Fruit fly (Drosophila melanogaster) whole organism, prepupa: ENCODE data around the gene fzo.

Source experiments
- Blimp-1 ChIP-seq: fragments of 200-800 bp; sonication (Bioruptor generic); optimal IDR thresholded peaks from 3 replicates; lab custom pipeline; 2017; ENCODE audit warnings: missing biosample characterization, missing genetic modification characterization, mild to moderate bottlenecking, moderate library complexity, missing genetic modification reagents
- CG10631 ChIP-seq: fragments of 200-800 bp; sonication (Bioruptor generic); optimal IDR thresholded peaks from 2 replicates; lab custom pipeline; 2016; ENCODE audit warnings: missing biosample characterization, missing genetic modification characterization
- CG10669 ChIP-seq: fragments of 200-800 bp; sonication (Bioruptor generic); optimal IDR thresholded peaks from 3 replicates; lab custom pipeline; 2018; ENCODE audit warnings: missing biosample characterization, mild to moderate bottlenecking, missing genetic modification characterization, moderate library complexity
- CG11294 ChIP-seq: fragments of 200-800 bp; sonication (Bioruptor generic); IDR thresholded peaks from 2 replicates; pipeline ENCODE4 v1.3.6; 2022; ENCODE audit warnings: missing biosample characterization, missing genetic modification characterization
- CG15336 ChIP-seq: fragments of 200-800 bp; sonication (Bioruptor generic); IDR thresholded peaks from 2 replicates; pipeline ENCODE4 v1.3.6; 2022; ENCODE audit warnings: missing biosample characterization, missing genetic modification characterization
- CG1621 ChIP-seq: fragments of 200-800 bp; sonication (Bioruptor generic); optimal IDR thresholded peaks from 3 replicates; lab custom pipeline; 2018; ENCODE audit warnings: missing biosample characterization, mild to moderate bottlenecking, missing genetic modification characterization
- CG31627 ChIP-seq: fragments of 200-800 bp; sonication (Bioruptor generic); optimal IDR thresholded peaks from 3 replicates; lab custom pipeline; 2016; ENCODE audit warnings: missing biosample characterization, missing genetic modification characterization
- CG6163 ChIP-seq: fragments of 200-800 bp; sonication (Bioruptor generic); IDR thresholded peaks from 3 replicates; pipeline ENCODE4 v1.3.6; 2022; ENCODE audit warnings: missing biosample characterization, missing genetic modification characterization
- CG6792 ChIP-seq: fragments of 200-800 bp; sonication (Bioruptor generic); optimal IDR thresholded peaks from 3 replicates; lab custom pipeline; 2016; ENCODE audit warnings: missing biosample characterization, missing genetic modification characterization
- CG6808 ChIP-seq: fragments of 200-800 bp; sonication (Bioruptor generic); optimal IDR thresholded peaks from 3 replicates; lab custom pipeline; 2017; ENCODE audit warnings: missing biosample characterization, missing genetic modification characterization, mild to moderate bottlenecking, moderate library complexity, missing genetic modification reagents
- CG6854 ChIP-seq: fragments of 200-800 bp; sonication (Bioruptor generic); optimal IDR thresholded peaks from 2 replicates; lab custom pipeline; 2017; ENCODE audit warnings: missing biosample characterization, mild to moderate bottlenecking, missing genetic modification characterization
- CG7368 ChIP-seq: fragments of 200-800 bp; sonication (Bioruptor generic); optimal IDR thresholded peaks from 3 replicates; lab custom pipeline; 2016; ENCODE audit warnings: missing biosample characterization, missing genetic modification characterization
- CG8119 ChIP-seq: fragments of 200-800 bp; sonication (Bioruptor generic); IDR thresholded peaks from 3 replicates; pipeline ENCODE4 v1.3.6; 2022; ENCODE audit warnings: missing biosample characterization, missing genetic modification characterization
- CG8319 ChIP-seq: fragments of 200-800 bp; sonication (Bioruptor generic); optimal IDR thresholded peaks from 3 replicates; lab custom pipeline; 2016; ENCODE audit warnings: missing biosample characterization, missing genetic modification characterization
- CG9139 ChIP-seq: fragments of 200-800 bp; sonication (Bioruptor generic); optimal IDR thresholded peaks from 3 replicates; lab custom pipeline; 2017; ENCODE audit warnings: missing biosample characterization, mild to moderate bottlenecking, missing genetic modification characterization
- Eip78C ChIP-seq: fragments of 200-800 bp; sonication (Bioruptor generic); peaks from one replicate; lab custom pipeline; 2016; ENCODE audit warnings: missing biosample characterization, missing genetic modification characterization
- Ets21C ChIP-seq: fragments of 200-800 bp; sonication (Bioruptor generic); optimal IDR thresholded peaks from 3 replicates; lab custom pipeline; 2016; ENCODE audit warnings: missing biosample characterization, missing genetic modification characterization
- Ets96B ChIP-seq: fragments of 200-800 bp; optimal IDR thresholded peaks from 2 replicates; lab custom pipeline; 2019; ENCODE audit warnings: missing biosample characterization, mild to moderate bottlenecking, missing genetic modification characterization, moderate library complexity
- Hr38 ChIP-seq: sonication (Bioruptor generic); optimal IDR thresholded peaks from 2 replicates; lab custom pipeline; 2016; ENCODE audit warnings: missing biosample characterization, missing genetic modification characterization
- Lpt ChIP-seq: fragments of 200-800 bp; sonication (Bioruptor generic); optimal IDR thresholded peaks from 3 replicates; lab custom pipeline; 2016; ENCODE audit warnings: missing biosample characterization, missing genetic modification characterization
- OdsH ChIP-seq: fragments of 200-800 bp; sonication (Bioruptor generic); optimal IDR thresholded peaks from 3 replicates; lab custom pipeline; 2016; ENCODE audit warnings: missing biosample characterization, missing genetic modification characterization
- Sox102F ChIP-seq: fragments of 200-800 bp; sonication (Bioruptor generic); optimal IDR thresholded peaks from 2 replicates; lab custom pipeline; 2016; ENCODE audit warnings: missing biosample characterization, mild to moderate bottlenecking, missing genetic modification characterization
- Sox14 ChIP-seq: fragments of 200-800 bp; sonication (Bioruptor generic); optimal IDR thresholded peaks from 3 replicates; lab custom pipeline; 2016; ENCODE audit warnings: missing biosample characterization, missing genetic modification characterization
- Sox15 ChIP-seq: fragments of 200-800 bp; sonication (Bioruptor generic); optimal IDR thresholded peaks from 3 replicates; lab custom pipeline; 2016; ENCODE audit warnings: missing biosample characterization, missing genetic modification characterization
- eg ChIP-seq: fragments of 200-800 bp; sonication (Bioruptor generic); IDR thresholded peaks from 3 replicates; pipeline ENCODE4 v1.3.6; 2022; ENCODE audit warnings: missing biosample characterization, missing genetic modification characterization
- esn ChIP-seq: fragments of 200-800 bp; sonication (Bioruptor generic); optimal IDR thresholded peaks from 2 replicates; lab custom pipeline; 2016; ENCODE audit warnings: missing biosample characterization, mild to moderate bottlenecking, missing genetic modification characterization, moderate library complexity
- fkh ChIP-seq: fragments of 200-800 bp; sonication (Bioruptor generic); optimal IDR thresholded peaks from 3 replicates; lab custom pipeline; 2017; ENCODE audit warnings: missing biosample characterization, mild to moderate bottlenecking, missing genetic modification characterization, moderate library complexity
- lz ChIP-seq: fragments of 200-800 bp; sonication (Bioruptor generic); optimal IDR thresholded peaks from 3 replicates; lab custom pipeline; 2016; ENCODE audit warnings: missing biosample characterization, missing genetic modification characterization
- net ChIP-seq: fragments of 200-800 bp; sonication (Bioruptor generic); optimal IDR thresholded peaks from 3 replicates; lab custom pipeline; 2016; ENCODE audit warnings: missing biosample characterization, missing genetic modification characterization
- pdm3 ChIP-seq: fragments of 200-800 bp; sonication (Bioruptor generic); optimal IDR thresholded peaks from 3 replicates; lab custom pipeline; 2016; ENCODE audit warnings: missing biosample characterization, missing genetic modification characterization
- spab ChIP-seq: fragments of 200-800 bp; sonication (Bioruptor generic); optimal IDR thresholded peaks from 2 replicates; lab custom pipeline; 2017; ENCODE audit warnings: missing biosample characterization, mild to moderate bottlenecking, missing genetic modification characterization, missing genetic modification reagents
- ss ChIP-seq, 2 experiments: fragments of 200-800 bp; sonication (Bioruptor generic); optimal IDR thresholded peaks; 2 replicates in 1 of 2; 3 replicates in 1 of 2; lab custom pipeline; 2017 to 2018; ENCODE audit warnings: mild to moderate bottlenecking in 2 of 2, missing biosample characterization in 2 of 2, missing genetic modification characterization in 2 of 2, moderate library complexity in 1 of 2
- svp ChIP-seq: fragments of 200-800 bp; sonication (Bioruptor generic); peaks from one replicate; lab custom pipeline; 2016; ENCODE audit warnings: missing biosample characterization, missing genetic modification characterization
- topi ChIP-seq: fragments of 200-800 bp; sonication (Bioruptor generic); optimal IDR thresholded peaks from 3 replicates; lab custom pipeline; 2016; ENCODE audit warnings: missing biosample characterization, missing genetic modification characterization
- vri ChIP-seq: fragments of 200-800 bp; sonication (Bioruptor generic); optimal IDR thresholded peaks from 3 replicates; lab custom pipeline; 2016; ENCODE audit warnings: missing biosample characterization, mild to moderate bottlenecking, missing genetic modification characterization

The fzo gene

dm6 chr3R:23210243-23211215, 6.7 kb upstream of the fzo start (continued):
- no peak for TF ChIP-seq spab (GFP tag; lab: Kevin White, UChicago)
- TF ChIP-seq fkh (GFP tag; lab: Kevin White, UChicago) = no peak
- TF ChIP-seq Ets21C = no peak
- TF ChIP-seq CG6854 (GFP tag; lab: Kevin White, UChicago) = peak; percentile 7
- TF ChIP-seq eg (GFP tag; lab: Robert Waterston, UW) = peak; percentile 49; the same call in 1 of the 3 replicates
- TF ChIP-seq Blimp-1 (GFP tag; lab: Kevin White, UChicago) = no peak
- TF ChIP-seq CG6792 (GFP tag; lab: Kevin White, UChicago) = no peak
- TF ChIP-seq svp (GFP tag; lab: Kevin White, UChicago) = peak; percentile 96
- TF ChIP-seq Sox102F (GFP tag; lab: Kevin White, UChicago) = peak; percentile 4
- no peak for TF ChIP-seq CG1621 (tag; lab: Kevin White, UChicago)
- 0 out of 3 replicates have a peak, but pooled peaks have one; percentile 16 for TF ChIP-seq CG8119 (GFP tag; lab: Robert Waterston, UW)
- no peak for TF ChIP-seq Sox15 (GFP tag; lab: Kevin White, UChicago)
- TF ChIP-seq Ets96B (tag; lab: Kevin White, UChicago) = no peak
- no peak for TF ChIP-seq CG11294
- TF ChIP-seq, all 60 proteins: peak for 16

DNA sequence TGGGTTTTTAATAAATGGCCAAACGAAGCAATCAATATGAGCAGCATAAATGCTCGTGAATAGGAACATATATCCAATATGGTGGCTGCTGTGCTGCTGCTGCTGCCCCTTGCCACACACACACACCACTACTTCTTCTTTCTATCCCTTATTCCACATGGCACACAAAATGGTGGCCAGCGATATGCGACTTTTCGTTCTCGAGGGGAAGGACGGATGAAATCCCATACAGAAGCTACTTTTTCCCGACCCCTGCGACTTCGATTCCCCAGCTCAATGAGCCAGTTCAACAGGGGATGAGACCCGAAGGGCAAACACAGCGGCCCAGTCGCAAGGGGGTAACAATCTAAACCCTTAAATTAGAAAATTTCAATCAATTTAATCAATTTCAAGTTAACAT, 3.4 kb upstream of the fzo start:
- TF ChIP-seq CG1621 (tag; lab: Kevin White, UChicago) (no peak), Lpt (GFP tag; lab: Kevin White, UChicago) (no peak), pdm3 (GFP tag; lab: Kevin White, UChicago) (no peak)

DNA sequence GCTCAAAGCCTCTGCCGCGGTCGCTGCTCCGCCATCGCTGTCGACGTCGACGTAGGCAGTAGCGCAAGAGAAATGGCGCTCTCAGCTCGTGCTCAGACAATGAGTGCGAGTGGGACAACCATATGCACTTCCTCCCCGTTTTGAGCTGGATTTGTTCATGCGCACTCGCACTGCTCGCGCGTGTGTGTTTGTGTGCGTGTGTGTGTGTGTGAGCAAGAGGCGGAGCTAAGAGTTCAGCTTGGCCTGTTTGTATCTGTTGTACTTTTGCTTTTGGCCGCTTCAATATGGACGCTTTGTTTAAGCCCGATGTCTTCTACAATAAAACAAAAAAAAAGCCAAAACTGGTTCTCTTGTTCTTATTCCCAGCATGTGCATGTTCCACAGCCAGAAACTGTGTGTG, 2.7 kb downstream of the fzo start:
- peak; percentile 22 for TF ChIP-seq CG8319 (GFP tag; lab: Kevin White, UChicago)
- TF ChIP-seq CG10631 = no peak
- peak; percentile 57 for TF ChIP-seq CG7368 (GFP tag; lab: Kevin White, UChicago)
- TF ChIP-seq lz = peak; percentile 25
- peak; percentile 74 for TF ChIP-seq Eip78C
- peak; percentile 63; the same call in 1 of the 3 replicates for TF ChIP-seq eg (GFP tag; lab: Robert Waterston, UW)
- peak; percentile 13 for TF ChIP-seq CG6808 (GFP tag; lab: Kevin White, UChicago)
- TF ChIP-seq OdsH (GFP tag; lab: Kevin White, UChicago) = no peak
- TF ChIP-seq net (GFP tag; lab: Kevin White, UChicago) = peak; percentile 20
- TF ChIP-seq esn (GFP tag; lab: Kevin White, UChicago) = peak; percentile 49
- peak; percentile 2 for TF ChIP-seq CG10669 (GFP tag; lab: Kevin White, UChicago)
- peak; percentile 61 to 67 for TF ChIP-seq ss (GFP tag; optimal IDR thresholded peaks at IDR 0.05; lab: Kevin White, UChicago)
- 0 out of 2 replicates have a peak, but pooled peaks have one; percentile 16 for TF ChIP-seq CG15336 (GFP tag; lab: Robert Waterston, UW)
- peak; percentile 82 for TF ChIP-seq CG6854 (GFP tag; lab: Kevin White, UChicago)
- TF ChIP-seq vri = peak; percentile 14
- TF ChIP-seq pdm3 (GFP tag; lab: Kevin White, UChicago) = no peak
- TF ChIP-seq CG6163 (GFP tag; lab: Robert Waterston, UW) = peak; percentile 76
- TF ChIP-seq CG6792 (GFP tag; lab: Kevin White, UChicago) = peak; percentile 15
- peak; percentile 78 for TF ChIP-seq Sox14 (GFP tag; lab: Kevin White, UChicago)
- peak; percentile 45 for TF ChIP-seq Blimp-1 (GFP tag; lab: Kevin White, UChicago)
- TF ChIP-seq topi = no peak
- TF ChIP-seq, all 60 proteins: peak for 17

DNA sequence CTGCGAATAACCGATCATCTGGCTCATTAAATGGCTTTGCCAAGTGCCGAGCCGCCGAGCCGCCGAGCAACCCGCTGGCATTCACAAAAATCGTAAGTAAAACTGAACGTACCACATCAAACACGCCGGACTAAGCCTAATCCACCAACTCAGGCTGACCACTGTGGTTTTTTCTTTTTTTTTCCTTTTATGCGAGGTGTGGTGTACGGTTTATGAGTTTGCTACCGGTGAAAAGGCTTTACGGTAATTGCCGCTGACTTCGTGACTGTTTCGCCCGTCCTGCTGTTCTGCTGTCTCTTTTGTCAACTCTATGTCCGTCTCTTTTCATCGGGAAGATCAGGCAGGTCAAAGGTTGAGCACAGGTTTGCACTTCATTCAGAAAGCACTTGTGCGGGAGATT, 8.1 kb downstream of the fzo start:
- TF ChIP-seq Hr38 (no peak), pdm3 (GFP tag; lab: Kevin White, UChicago) (no peak), CG31627 (GFP tag; lab: Kevin White, UChicago) (no peak), CG9139 (GFP tag; lab: Kevin White, UChicago) (no peak)
